Fruit fly (Drosophila melanogaster) whole organism, embryonic: Measurements from ENCODE around the gene CG15390.
A peak's percentile ranks its signal among the peaks of the same experiment; 100 is the strongest.

Source experiments
- ATbp ChIP-seq: fragments of 200-800 bp; sonication (Bioruptor generic); optimal IDR thresholded peaks from 2 replicates; lab custom pipeline; 2017; ENCODE audit warnings: missing biosample characterization, mild to moderate bottlenecking, missing genetic modification characterization, missing genetic modification reagents
- B-H1 ChIP-seq: fragments of 200-800 bp; sonication (Bioruptor generic); IDR thresholded peaks from 3 replicates; pipeline ENCODE4 v1.3.6; 2022; ENCODE audit warnings: missing biosample characterization, missing genetic modification characterization
- Bdp1 ChIP-seq: fragments of 200-800 bp; sonication (Bioruptor generic); optimal IDR thresholded peaks from 3 replicates; lab custom pipeline; 2016; ENCODE audit warnings: missing biosample characterization, missing genetic modification characterization
- Blimp-1 ChIP-seq: fragments of 200-800 bp; sonication (Bioruptor generic); optimal IDR thresholded peaks from 3 replicates; lab custom pipeline; 2018; ENCODE audit warnings: missing biosample characterization, missing genetic modification characterization, mild to moderate bottlenecking, moderate library complexity, missing genetic modification reagents
- CG10267 ChIP-seq: fragments of 200-800 bp; sonication (Bioruptor generic); optimal IDR thresholded peaks from 2 replicates; lab custom pipeline; 2018; ENCODE audit warnings: missing biosample characterization, mild to moderate bottlenecking, missing genetic modification characterization, moderate library complexity
- CG10543 ChIP-seq: fragments of 200-800 bp; sonication (Bioruptor generic); optimal IDR thresholded peaks from 3 replicates; lab custom pipeline; 2017; ENCODE audit warnings: missing biosample characterization, mild to moderate bottlenecking, missing genetic modification characterization, moderate library complexity
- CG11398 ChIP-seq: fragments of 200-800 bp; sonication (Bioruptor generic); optimal IDR thresholded peaks from 2 replicates; lab custom pipeline; 2016; ENCODE audit warnings: missing biosample characterization, missing genetic modification characterization
- CG11504 ChIP-seq: fragments of 200-800 bp; sonication (Bioruptor generic); optimal IDR thresholded peaks from 3 replicates; lab custom pipeline; 2019; ENCODE audit warnings: missing biosample characterization, mild to moderate bottlenecking, missing genetic modification characterization, moderate library complexity
- CG11723 ChIP-seq: fragments of 200-800 bp; sonication (Bioruptor generic); optimal IDR thresholded peaks from 2 replicates; lab custom pipeline; 2017; ENCODE audit warnings: missing biosample characterization, mild to moderate bottlenecking, missing genetic modification characterization
- CG13624 ChIP-seq: fragments of 200-800 bp; sonication (Bioruptor generic); optimal IDR thresholded peaks from 2 replicates; lab custom pipeline; 2016; ENCODE audit warnings: missing biosample characterization, missing genetic modification characterization
- CG13775 ChIP-seq: fragments of 200-800 bp; sonication (Bioruptor generic); optimal IDR thresholded peaks from 3 replicates; lab custom pipeline; 2017; ENCODE audit warnings: missing biosample characterization, mild to moderate bottlenecking, missing genetic modification characterization
- CG14710 ChIP-seq: fragments of 200-800 bp; sonication (Bioruptor generic); optimal IDR thresholded peaks from 3 replicates; lab custom pipeline; 2019; ENCODE audit warnings: missing biosample characterization, mild to moderate bottlenecking, missing genetic modification characterization, moderate library complexity
- CG14965 ChIP-seq: fragments of 200-800 bp; sonication (Bioruptor generic); optimal IDR thresholded peaks from 2 replicates; lab custom pipeline; 2016; ENCODE audit warnings: missing biosample characterization, missing genetic modification characterization, borderline replicate concordance
- CG18599 ChIP-seq: fragments of 200-800 bp; sonication (Bioruptor generic); optimal IDR thresholded peaks from 3 replicates; lab custom pipeline; 2017; ENCODE audit warnings: missing biosample characterization, missing genetic modification characterization, mild to moderate bottlenecking, moderate library complexity, missing genetic modification reagents
- CG33213 ChIP-seq: fragments of 200-800 bp; sonication (Bioruptor generic); optimal IDR thresholded peaks from 3 replicates; lab custom pipeline; 2016; ENCODE audit warnings: missing biosample characterization, missing genetic modification characterization
- CG34422 ChIP-seq: fragments of 200-800 bp; sonication (Bioruptor generic); IDR thresholded peaks from 3 replicates; pipeline ENCODE4 v1.3.6; 2022; ENCODE audit warnings: missing biosample characterization, missing genetic modification characterization
- CG5180 ChIP-seq: fragments of 200-800 bp; sonication (Bioruptor generic); optimal IDR thresholded peaks from 3 replicates; lab custom pipeline; 2017; ENCODE audit warnings: missing biosample characterization, missing genetic modification characterization, mild to moderate bottlenecking, moderate library complexity, missing genetic modification reagents
- CG7928 ChIP-seq: fragments of 200-800 bp; sonication (Bioruptor generic); optimal IDR thresholded peaks from 2 replicates; lab custom pipeline; 2017; ENCODE audit warnings: missing biosample characterization, mild to moderate bottlenecking, missing genetic modification characterization
- CG8281 ChIP-seq: fragments of 200-800 bp; sonication (Bioruptor generic); optimal IDR thresholded peaks from 2 replicates; lab custom pipeline; 2018; ENCODE audit warnings: missing biosample characterization, mild to moderate bottlenecking, missing genetic modification characterization, moderate library complexity
- Doc2 ChIP-seq: fragments of 200-800 bp; sonication (Bioruptor generic); IDR thresholded peaks from 2 replicates; pipeline ENCODE4 v1.3.6; 2022; ENCODE audit warnings: missing biosample characterization, missing genetic modification characterization
- Dp ChIP-seq: fragments of 200-800 bp; sonication (Bioruptor generic); optimal IDR thresholded peaks from 2 replicates; lab custom pipeline; 2018; ENCODE audit warnings: missing biosample characterization, mild to moderate bottlenecking, missing genetic modification characterization, moderate library complexity
- E2f1 ChIP-seq: fragments of 200-800 bp; sonication (Bioruptor generic); IDR thresholded peaks from 2 replicates; pipeline ENCODE4 v1.3.6; 2022; ENCODE audit warnings: missing biosample characterization, missing genetic modification characterization
- Hmx ChIP-seq: fragments of 200-800 bp; sonication (Bioruptor generic); optimal IDR thresholded peaks from 2 replicates; lab custom pipeline; 2016; ENCODE audit warnings: missing biosample characterization, missing genetic modification characterization
- Hr3 ChIP-seq: fragments of 200-800 bp; sonication (Bioruptor generic); optimal IDR thresholded peaks from 3 replicates; lab custom pipeline; 2016; ENCODE audit warnings: missing biosample characterization, missing genetic modification characterization
- Myb ChIP-seq: fragments of 200-800 bp; sonication (Bioruptor generic); optimal IDR thresholded peaks from 2 replicates; lab custom pipeline; 2016; ENCODE audit warnings: missing biosample characterization, missing genetic modification characterization
- NC2β ChIP-seq: fragments of 200-800 bp; sonication (Bioruptor generic); optimal IDR thresholded peaks from 2 replicates; lab custom pipeline; 2016; ENCODE audit warnings: missing biosample characterization, missing genetic modification characterization
- NfI ChIP-seq: fragments of 200-800 bp; sonication (Bioruptor generic); optimal IDR thresholded peaks from 3 replicates; lab custom pipeline; 2018; ENCODE audit warnings: missing biosample characterization, mild to moderate bottlenecking, missing genetic modification characterization, moderate library complexity
- Side ChIP-seq: fragments of 200-800 bp; sonication (Bioruptor generic); optimal IDR thresholded peaks from 2 replicates; lab custom pipeline; 2016; ENCODE audit warnings: missing biosample characterization, missing genetic modification characterization
- Ssrp ChIP-seq: fragments of 200-800 bp; sonication (Bioruptor generic); optimal IDR thresholded peaks from 2 replicates; lab custom pipeline; 2018; ENCODE audit warnings: missing biosample characterization, mild to moderate bottlenecking, missing genetic modification characterization, moderate library complexity
- ab ChIP-seq: fragments of 200-800 bp; sonication (Bioruptor generic); optimal IDR thresholded peaks from 2 replicates; lab custom pipeline; 2016; ENCODE audit warnings: missing biosample characterization, missing genetic modification characterization
- caup ChIP-seq: fragments of 200-800 bp; sonication (Bioruptor generic); optimal IDR thresholded peaks from 3 replicates; lab custom pipeline; 2017; ENCODE audit warnings: missing biosample characterization, mild to moderate bottlenecking, missing genetic modification characterization, moderate library complexity; ENCODE audit not compliant: severe bottlenecking
- da ChIP-seq: fragments of 200-800 bp; sonication (Bioruptor generic); optimal IDR thresholded peaks from 2 replicates; lab custom pipeline; 2016; ENCODE audit warnings: missing biosample characterization, missing genetic modification characterization
- dan ChIP-seq: fragments of 200-800 bp; sonication (Bioruptor generic); IDR thresholded peaks from 2 replicates; pipeline ENCODE4 v1.3.6; 2022; ENCODE audit warnings: missing biosample characterization, missing genetic modification characterization
- emc ChIP-seq: fragments of 200-800 bp; sonication (Bioruptor generic); optimal IDR thresholded peaks from 2 replicates; lab custom pipeline; 2016; ENCODE audit warnings: missing biosample characterization, missing genetic modification characterization
- exex ChIP-seq: fragments of 200-800 bp; sonication (Bioruptor generic); optimal IDR thresholded peaks from 4 replicates; lab custom pipeline; 2018; ENCODE audit warnings: missing biosample characterization, mild to moderate bottlenecking, missing genetic modification characterization, moderate library complexity
- fd64A ChIP-seq: fragments of 200-800 bp; sonication (Bioruptor generic); optimal IDR thresholded peaks from 3 replicates; lab custom pipeline; 2018; ENCODE audit warnings: missing biosample characterization, mild to moderate bottlenecking, missing genetic modification characterization
- kni ChIP-seq: fragments of 200-800 bp; sonication (Bioruptor generic); optimal IDR thresholded peaks from 3 replicates; lab custom pipeline; 2017; ENCODE audit warnings: mild to moderate bottlenecking, missing biosample characterization, missing genetic modification reagents, missing genetic modification characterization
- lilli ChIP-seq: fragments of 200-800 bp; sonication (Bioruptor generic); optimal IDR thresholded peaks from 3 replicates; lab custom pipeline; 2016; ENCODE audit warnings: missing biosample characterization, missing genetic modification characterization
- nerfin-1 ChIP-seq: fragments of 200-800 bp; sonication (Bioruptor generic); optimal IDR thresholded peaks from 3 replicates; lab custom pipeline; 2019; ENCODE audit warnings: missing biosample characterization, mild to moderate bottlenecking, missing genetic modification characterization, moderate library complexity
- psq ChIP-seq: fragments of 200-800 bp; sonication (Bioruptor generic); optimal IDR thresholded peaks from 2 replicates; lab custom pipeline; 2017; ENCODE audit warnings: missing biosample characterization, missing genetic modification characterization
- sd ChIP-seq: fragments of 200-800 bp; sonication (Bioruptor generic); optimal IDR thresholded peaks from 3 replicates; lab custom pipeline; 2018; ENCODE audit warnings: missing biosample characterization, mild to moderate bottlenecking, missing genetic modification characterization, moderate library complexity
- sima ChIP-seq: fragments of 200-800 bp; sonication (Bioruptor generic); optimal IDR thresholded peaks from 2 replicates; lab custom pipeline; 2016; ENCODE audit warnings: missing biosample characterization, missing genetic modification characterization
- slbo ChIP-seq: fragments of 200-800 bp; sonication (Bioruptor generic); IDR thresholded peaks from 2 replicates; pipeline ENCODE4 v1.3.6; 2022; ENCODE audit warnings: missing biosample characterization, missing genetic modification characterization
- so ChIP-seq: fragments of 200-800 bp; sonication (Bioruptor generic); IDR thresholded peaks from 3 replicates; pipeline ENCODE4 v1.3.6; 2022; ENCODE audit warnings: missing biosample characterization, missing genetic modification characterization
- sqz ChIP-seq: fragments of 200-800 bp; sonication (Bioruptor generic); optimal IDR thresholded peaks from 3 replicates; lab custom pipeline; 2018; ENCODE audit warnings: missing biosample characterization, mild to moderate bottlenecking, missing genetic modification characterization
- stc ChIP-seq: fragments of 200-800 bp; sonication (Bioruptor generic); IDR thresholded peaks from 2 replicates; pipeline ENCODE4 v1.3.6; 2022; ENCODE audit warnings: missing biosample characterization, missing genetic modification characterization
- sug ChIP-seq: fragments of 200-800 bp; optimal IDR thresholded peaks from 2 replicates; lab custom pipeline; 2019; ENCODE audit warnings: missing biosample characterization, mild to moderate bottlenecking, missing genetic modification characterization, moderate library complexity
- tio ChIP-seq: fragments of 200-800 bp; sonication (Bioruptor generic); optimal IDR thresholded peaks from 2 replicates; lab custom pipeline; 2017; ENCODE audit warnings: missing biosample characterization, missing genetic modification characterization, inconsistent platforms
- toy ChIP-seq: fragments of 200-800 bp; sonication (Bioruptor generic); IDR thresholded peaks from 2 replicates; pipeline ENCODE4 v1.3.6; 2022; ENCODE audit warnings: missing biosample characterization, missing genetic modification characterization
- unpg ChIP-seq: fragments of 200-800 bp; sonication (Bioruptor generic); optimal IDR thresholded peaks from 3 replicates; lab custom pipeline; 2018; ENCODE audit warnings: missing biosample characterization, mild to moderate bottlenecking, missing genetic modification characterization, moderate library complexity

The CG15390 gene

DNA sequence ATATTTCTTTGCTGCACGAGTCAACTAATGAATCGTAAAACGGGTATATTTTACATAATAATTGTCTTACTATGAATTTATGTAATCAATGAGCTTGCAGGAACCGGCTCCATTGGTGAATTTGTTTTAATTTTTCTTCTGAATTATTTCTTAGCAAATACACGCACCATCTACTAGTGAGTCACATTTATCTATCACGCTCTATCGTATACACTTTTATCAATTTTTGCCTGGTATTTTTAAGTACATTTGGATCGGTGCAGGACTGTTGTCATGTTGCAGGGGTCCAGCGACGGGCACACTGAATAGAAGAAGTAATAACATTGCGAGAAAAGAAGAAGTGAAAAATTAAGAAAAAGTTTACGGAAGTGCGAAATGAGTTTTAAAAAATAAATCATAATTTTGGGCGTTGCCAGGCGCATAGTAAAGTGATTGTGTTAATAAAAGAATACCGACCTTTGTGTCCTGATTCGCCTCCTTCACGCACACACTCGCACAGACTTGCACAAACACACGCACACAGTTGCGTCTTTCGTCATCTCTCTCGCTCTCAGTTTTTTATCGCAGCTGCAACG lies 9.3 kb upstream of the CG15390 start, which contains the start of the genes Rab5 and Axud1 (continued):
- TF ChIP-seq stc: peak; percentile 11; the same call in 1 of the 2 replicates
- no peak for TF ChIP-seq Myb (GFP tag; lab: Kevin White, UChicago)
- no peak for TF ChIP-seq Ssrp (tag; lab: Kevin White, UChicago)
- TF ChIP-seq so (GFP tag; lab: Robert Waterston, UW): no peak; the same call in 2 of the 3 replicates
- no peak for TF ChIP-seq nerfin-1 (tag; lab: Kevin White, UChicago)
- no peak for TF ChIP-seq CG7928
- TF ChIP-seq Side (GFP tag; lab: Kevin White, UChicago): peak; percentile 25
- TF ChIP-seq exex: no peak
- no peak for TF ChIP-seq Blimp-1 (GFP tag; lab: Kevin White, UChicago)
- peak; percentile 40; the same call in 1 of the 2 replicates for TF ChIP-seq slbo
- no peak for TF ChIP-seq NfI
- TF ChIP-seq psq (GFP tag; lab: Kevin White, UChicago): no peak
- TF ChIP-seq da (GFP tag; lab: Kevin White, UChicago): no peak
- no peak for TF ChIP-seq CG11398 (GFP tag; lab: Kevin White, UChicago)
- TF ChIP-seq lilli (GFP tag; lab: Kevin White, UChicago): no peak
- no peak for TF ChIP-seq CG11723
- TF ChIP-seq sqz (GFP tag; lab: Kevin White, UChicago): peak; percentile 4
- TF ChIP-seq ab (GFP tag; lab: Kevin White, UChicago): no peak
- TF ChIP-seq CG8281 (tag; lab: Kevin White, UChicago): no peak
- no peak for TF ChIP-seq emc (GFP tag; lab: Kevin White, UChicago)
- TF ChIP-seq Hmx: no peak
- no peak for TF ChIP-seq CG13775
- TF ChIP-seq tio: no peak
- peak; percentile 21; the same call in 1 of the 2 replicates for TF ChIP-seq E2f1
- no peak for TF ChIP-seq CG5180
- TF ChIP-seq Hr3 (GFP tag; lab: Kevin White, UChicago): no peak
- no peak for TF ChIP-seq CG10543 (GFP tag; lab: Kevin White, UChicago)
- no peak for TF ChIP-seq sug
- TF ChIP-seq CG18599 (GFP tag; lab: Kevin White, UChicago): no peak
- peak; percentile 14 for TF ChIP-seq Dp (GFP tag; lab: Kevin White, UChicago)
- TF ChIP-seq Bdp1 (GFP tag; lab: Kevin White, UChicago): no peak
- TF ChIP-seq CG14710 (tag; lab: Kevin White, UChicago): peak; percentile 88
- TF ChIP-seq Doc2 (GFP tag; lab: Robert Waterston, UW): no peak
- TF ChIP-seq CG11504 (tag; lab: Kevin White, UChicago): peak; percentile 46
- no peak for TF ChIP-seq dan
- no peak for TF ChIP-seq B-H1 (GFP tag; lab: Robert Waterston, UW)
- TF ChIP-seq caup (GFP tag; lab: Kevin White, UChicago): no peak
- peak; percentile 2 for TF ChIP-seq unpg (GFP tag; lab: Kevin White, UChicago)
- TF ChIP-seq CG33213 (GFP tag; lab: Kevin White, UChicago): peak; percentile 42
- TF ChIP-seq CG13624 (GFP tag; lab: Kevin White, UChicago): no peak
- no peak for TF ChIP-seq ATbp (GFP tag; lab: Kevin White, UChicago)
- no peak for TF ChIP-seq toy
- TF ChIP-seq NC2β (GFP tag; lab: Kevin White, UChicago): no peak
- peak; percentile 42 for TF ChIP-seq CG10267 (tag; lab: Kevin White, UChicago)
- peak; percentile 46 for TF ChIP-seq sd
- no peak for TF ChIP-seq CG34422 (GFP tag; lab: Robert Waterston, UW)
- TF ChIP-seq fd64A (GFP tag; lab: Kevin White, UChicago): no peak
- TF ChIP-seq kni (GFP tag; lab: Kevin White, UChicago): no peak
- no peak for TF ChIP-seq CG14965 (GFP tag; lab: Kevin White, UChicago)
- no peak for TF ChIP-seq sima (GFP tag; lab: Kevin White, UChicago)
